Fruit fly (Drosophila melanogaster): ENCODE measurements around the gene CG31191.

Gene CG31191

dm6 chr3R:20952423-20953013 is 7.2 kb upstream of the CG31191 start:
- TF ChIP-seq CG5204 (GFP tag; optimal IDR thresholded peaks at IDR 0.05) = no peak
- no peak for TF ChIP-seq cic (GFP tag; optimal IDR thresholded peaks at IDR 0.05)
- no peak for TF ChIP-seq CG1620 (GFP tag; optimal IDR thresholded peaks at IDR 0.05)
- no peak for TF ChIP-seq Clk (GFP tag; optimal IDR thresholded peaks at IDR 0.05)
- no peak for TF ChIP-seq cnc (optimal IDR thresholded peaks at IDR 0.05)
- no peak for TF ChIP-seq CG12768 (GFP tag; optimal IDR thresholded peaks at IDR 0.05)
- TF ChIP-seq CG33017 (tag; optimal IDR thresholded peaks at IDR 0.05) = no peak
- TF ChIP-seq CG14711 (tag; optimal IDR thresholded peaks at IDR 0.05) = no peak
- peak; percentile 91 for TF ChIP-seq tj (GFP tag; optimal IDR thresholded peaks at IDR 0.05)

dm6 chr3R:20951353-20951955 is 6.1 kb upstream of the CG31191 start:
- TF ChIP-seq CG11617 (GFP tag; optimal IDR thresholded peaks at IDR 0.05) = no peak
- TF ChIP-seq Mnt (GFP tag; optimal IDR thresholded peaks at IDR 0.05) = no peak
- peak; percentile 55 for TF ChIP-seq cic (GFP tag; optimal IDR thresholded peaks at IDR 0.05)
- TF ChIP-seq cnc (optimal IDR thresholded peaks at IDR 0.05) = no peak
- TF ChIP-seq ovo (GFP tag; optimal IDR thresholded peaks at IDR 0.05) = no peak
- no peak for TF ChIP-seq tj (GFP tag; optimal IDR thresholded peaks at IDR 0.05)
- TF ChIP-seq Crg-1 (GFP tag; optimal IDR thresholded peaks at IDR 0.05) = no peak
- TF ChIP-seq CG12768 (GFP tag; optimal IDR thresholded peaks at IDR 0.05) = no peak

- TF ChIP-seq tj (GFP tag; optimal IDR thresholded peaks at IDR 0.05) = peak; percentile 70
- TF ChIP-seq CG33017 (tag; optimal IDR thresholded peaks at IDR 0.05) = peak; percentile 27
- TF ChIP-seq CG14711 (tag; optimal IDR thresholded peaks at IDR 0.05) = no peak
- no peak for TF ChIP-seq bab1 (GFP tag; optimal IDR thresholded peaks at IDR 0.05)
- peak; percentile 42 for TF ChIP-seq cic (GFP tag; optimal IDR thresholded peaks at IDR 0.05)
- no peak for TF ChIP-seq cnc (optimal IDR thresholded peaks at IDR 0.05)
- TF ChIP-seq toe (GFP tag; optimal IDR thresholded peaks at IDR 0.05) = no peak
Measured at dm6 chr3R:20950677-20951018, 5.3 kb upstream of the CG31191 start.

DNA sequence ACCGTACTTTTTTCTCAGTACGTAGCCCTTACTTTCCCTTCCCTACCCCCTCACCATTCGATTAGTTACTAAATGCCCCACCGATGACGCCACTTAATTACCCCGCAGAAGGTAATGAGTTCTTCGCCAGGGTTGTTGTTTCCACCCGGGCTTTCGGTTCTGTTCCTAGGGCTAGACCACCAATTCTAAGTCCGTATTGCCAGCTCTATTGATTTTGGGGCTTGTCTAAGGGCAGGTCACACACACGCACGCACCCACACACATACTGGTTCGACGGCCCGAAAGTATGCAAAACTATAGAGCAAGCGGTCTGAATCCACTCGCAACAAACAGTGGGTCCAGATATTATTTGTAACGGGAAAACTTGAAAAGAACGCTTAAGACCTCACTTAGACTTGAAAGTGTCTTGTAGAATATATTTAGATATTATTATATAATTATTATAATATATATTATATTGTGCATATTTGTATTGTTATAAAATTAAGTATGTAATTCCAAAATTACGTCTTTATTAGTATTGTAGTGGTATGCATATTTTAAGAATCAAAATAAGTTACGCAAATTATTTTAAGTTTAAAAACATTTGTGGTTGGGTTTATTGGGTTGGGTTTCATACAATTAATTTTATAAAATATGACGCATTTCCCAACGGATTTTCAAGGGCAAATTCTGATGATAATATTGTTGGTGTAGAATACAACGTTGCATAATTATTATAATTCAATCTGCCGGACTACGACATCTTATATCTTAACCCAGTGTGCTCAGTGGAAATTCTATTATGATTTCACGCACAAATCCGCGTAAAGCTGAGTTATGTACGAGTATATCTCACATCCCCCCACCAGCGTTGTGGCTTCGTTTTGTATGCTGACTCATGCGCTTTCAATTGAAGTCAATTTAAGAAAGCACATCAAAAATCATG is 4.7 kb upstream of the CG31191 start:
- no peak for TF ChIP-seq CG12768 (GFP tag; optimal IDR thresholded peaks at IDR 0.05)
- no peak for TF ChIP-seq CG11617 (GFP tag; optimal IDR thresholded peaks at IDR 0.05)
- no peak for TF ChIP-seq ovo (GFP tag; optimal IDR thresholded peaks at IDR 0.05)
- TF ChIP-seq Mnt (GFP tag; optimal IDR thresholded peaks at IDR 0.05) = no peak
- TF ChIP-seq Clk (GFP tag; optimal IDR thresholded peaks at IDR 0.05) = no peak
- peak; percentile 89 for TF ChIP-seq CG14711 (tag; optimal IDR thresholded peaks at IDR 0.05)
- no peak for TF ChIP-seq CG7101 (tag; optimal IDR thresholded peaks at IDR 0.05)
- no peak for TF ChIP-seq CG1620 (GFP tag; optimal IDR thresholded peaks at IDR 0.05)
- peak; percentile 19 for TF ChIP-seq cic (GFP tag; optimal IDR thresholded peaks at IDR 0.05)
- TF ChIP-seq Crg-1 (GFP tag; optimal IDR thresholded peaks at IDR 0.05) = no peak
- TF ChIP-seq CG33017 (tag; optimal IDR thresholded peaks at IDR 0.05) = peak; percentile 25
- TF ChIP-seq bab1 (GFP tag; optimal IDR thresholded peaks at IDR 0.05) = no peak
- TF ChIP-seq CG7045 (GFP tag; optimal IDR thresholded peaks at IDR 0.05) = no peak
- TF ChIP-seq cnc (optimal IDR thresholded peaks at IDR 0.05) = no peak
- peak; percentile 70 for TF ChIP-seq pad (GFP tag; optimal IDR thresholded peaks at IDR 0.05)
- TF ChIP-seq kay (GFP tag; ENCODE audit: borderline replicate concordance) = peak; percentile 48
- TF ChIP-seq tj (GFP tag; optimal IDR thresholded peaks at IDR 0.05) = no peak
- no peak for TF ChIP-seq CG5204 (GFP tag; optimal IDR thresholded peaks at IDR 0.05)
- no peak for TF ChIP-seq Hr96 (GFP tag; optimal IDR thresholded peaks at IDR 0.05)
- TF ChIP-seq toe (GFP tag; optimal IDR thresholded peaks at IDR 0.05) = no peak

DNA sequence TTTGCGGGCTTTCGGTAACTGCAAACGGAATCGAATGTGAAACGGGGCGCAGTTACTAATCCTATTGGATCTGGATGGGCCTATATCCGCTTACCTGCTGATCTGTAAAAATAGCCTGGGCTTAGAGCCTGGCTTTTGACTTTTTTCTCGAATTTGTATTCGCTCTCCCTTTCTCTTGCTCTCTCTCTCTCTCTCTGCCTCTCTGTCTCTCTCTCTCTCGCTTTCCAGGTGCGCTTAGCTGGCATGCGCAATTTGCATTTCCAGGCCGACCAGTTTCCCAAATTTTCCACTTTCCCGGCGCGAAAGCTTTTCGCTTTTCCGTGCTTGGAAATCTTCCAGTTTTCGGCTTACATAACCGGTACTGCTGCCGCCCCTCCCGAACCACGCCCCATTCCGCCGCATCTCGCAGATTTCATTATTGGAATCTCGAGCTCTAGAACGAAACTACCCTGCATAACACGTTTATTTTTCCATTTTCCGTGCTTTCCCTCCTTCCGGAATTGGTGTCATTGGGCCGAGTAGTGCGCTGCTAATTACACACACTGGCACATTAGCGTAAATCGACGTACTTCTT is 3.9 kb upstream of the CG31191 start:
- TF ChIP-seq toe (GFP tag; optimal IDR thresholded peaks at IDR 0.05) = no peak
- TF ChIP-seq ovo (GFP tag; optimal IDR thresholded peaks at IDR 0.05) = peak; percentile 1

DNA sequence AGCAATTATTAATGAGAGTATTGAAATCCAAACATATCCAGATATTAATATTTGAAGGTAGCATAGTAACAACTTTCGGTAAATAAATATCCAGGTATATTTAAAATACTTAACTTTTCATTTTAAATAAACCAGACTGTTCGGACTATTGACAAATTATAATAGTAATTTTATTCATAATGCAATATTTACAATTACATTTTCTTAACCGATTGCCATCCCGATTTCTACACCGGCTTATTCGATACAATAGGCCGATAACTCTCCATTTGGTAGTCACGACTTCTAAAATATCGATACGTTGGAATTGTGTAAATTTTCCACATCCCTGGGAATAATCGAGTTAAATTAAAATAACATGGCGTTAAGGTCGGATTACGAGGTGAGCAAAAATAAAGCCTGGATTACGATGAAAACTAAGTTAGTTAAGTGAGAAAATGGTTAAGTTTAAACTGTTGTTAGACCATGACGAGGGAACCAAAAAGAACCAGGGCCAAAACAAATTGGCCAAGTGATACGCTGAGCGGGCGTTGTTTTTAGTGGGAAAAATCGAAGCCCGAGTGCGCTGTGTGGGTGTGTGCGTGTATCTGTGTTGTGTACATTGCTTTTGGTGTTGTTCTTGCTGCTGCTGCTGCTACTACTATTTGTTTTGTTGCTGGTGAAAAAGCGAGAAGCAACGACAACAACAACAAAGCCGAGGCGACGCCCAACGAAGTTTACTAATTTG is 3.3 kb upstream of the CG31191 start, which contains the start of gene Atpalpha:
Gene Atpalpha, plus strand, starts transcription at position 267 of the 727 bp plus-strand sequence.
- TF ChIP-seq tj (GFP tag; optimal IDR thresholded peaks at IDR 0.05) (peak; percentile 2), Hr96 (GFP tag; optimal IDR thresholded peaks at IDR 0.05) (no peak), toe (GFP tag; optimal IDR thresholded peaks at IDR 0.05) (peak; percentile 33), pad (GFP tag; optimal IDR thresholded peaks at IDR 0.05) (no peak), bab1 (GFP tag; optimal IDR thresholded peaks at IDR 0.05) (peak; percentile 29)
